Worm (Caenorhabditis elegans) whole organism, young adult: ENCODE results near the gene T04A6.1.
A peak's percentile ranks its signal among the peaks of the same experiment; 100 is the strongest.

Experiments
- B0261.1 ChIP-seq: sonication (generic microtip); optimal IDR thresholded peaks from 2 replicates; lab custom pipeline; 2016; ENCODE audit warnings: mild to moderate bottlenecking, missing genetic modification characterization, moderate library complexity, missing compliant biosample characterization
- C06A6.2 ChIP-seq: fragments of 200-800 bp; sonication (Bioruptor generic); conservative IDR thresholded peaks from 2 replicates; pipeline ENCODE4 v1.3.6; 2022; ENCODE audit warnings: missing genetic modification characterization, missing compliant biosample characterization
- F22D6.2 ChIP-seq: sonication (generic microtip); optimal IDR thresholded peaks from 2 replicates; lab custom pipeline; 2016; ENCODE audit warnings: mild to moderate bottlenecking, missing genetic modification characterization, missing compliant biosample characterization
- F23B12.7 ChIP-seq: sonication (generic microtip); optimal IDR thresholded peaks from 2 replicates; lab custom pipeline; 2017; ENCODE audit warnings: missing genetic modification characterization, mild to moderate bottlenecking, missing compliant biosample characterization, antibody characterized with exemption, moderate library complexity; ENCODE audit not compliant: insufficient read depth
- F37B4.10 ChIP-seq: fragments of 200-800 bp; sonication (Bioruptor generic); IDR thresholded peaks from 2 replicates; pipeline ENCODE4 v1.3.6; 2022; ENCODE audit warnings: missing genetic modification characterization, missing compliant biosample characterization
- F49E8.2 ChIP-seq: sonication (generic microtip); optimal IDR thresholded peaks from 3 replicates; lab custom pipeline; 2017; ENCODE audit warnings: missing genetic modification characterization, mild to moderate bottlenecking, missing compliant biosample characterization, antibody characterized with exemption, moderate library complexity; ENCODE audit not compliant: insufficient read depth
- F57C9.4 ChIP-seq: sonication (generic microtip); optimal IDR thresholded peaks from 2 replicates; lab custom pipeline; 2017; ENCODE audit warnings: mild to moderate bottlenecking, missing genetic modification characterization, missing compliant biosample characterization
- K11D2.4 ChIP-seq: fragments of 200-800 bp; sonication (Bioruptor generic); IDR thresholded peaks from 2 replicates; pipeline ENCODE4 v1.3.6; 2022; ENCODE audit warnings: missing genetic modification reagents, missing genetic modification characterization, missing compliant biosample characterization
- K12H6.12 ChIP-seq: fragments of 200-800 bp; sonication (Bioruptor generic); optimal IDR thresholded peaks from 2 replicates; lab custom pipeline; 2018; ENCODE audit warnings: mild to moderate bottlenecking, missing genetic modification characterization, missing compliant biosample characterization
- ZK185.1 ChIP-seq: sonication (generic microtip); optimal IDR thresholded peaks from 2 replicates; lab custom pipeline; 2016; ENCODE audit warnings: mild to moderate bottlenecking, missing genetic modification characterization, missing compliant biosample characterization; ENCODE audit not compliant: poor library complexity, severe bottlenecking
- attf-5 ChIP-seq: fragments of 200-800 bp; sonication (Bioruptor generic); optimal IDR thresholded peaks from 2 replicates; lab custom pipeline; 2018; ENCODE audit warnings: mild to moderate bottlenecking, missing genetic modification characterization, missing compliant biosample characterization
- attf-6 ChIP-seq: fragments of 200-800 bp; sonication (Bioruptor generic); IDR thresholded peaks from 2 replicates; pipeline ENCODE4 v1.3.6; 2022; ENCODE audit warnings: missing genetic modification reagents, missing genetic modification characterization, missing compliant biosample characterization
- cebp-1 ChIP-seq, 2 experiments: fragments of 200-800 bp in 1 of 2; sonication (Bioruptor generic) in 1 of 2; sonication (generic microtip) in 1 of 2; IDR thresholded peaks in 1 of 2; optimal IDR thresholded peaks in 1 of 2; 2 replicates each; pipeline versions ENCODE4 v1.3.6 to Lab custom; 2017 to 2022; ENCODE audit warnings: missing compliant biosample characterization in 2 of 2, missing genetic modification characterization in 2 of 2, mild to moderate bottlenecking in 1 of 2, missing genetic modification reagents in 1 of 2, moderate library complexity in 1 of 2
- ceh-27 ChIP-seq: fragments of 200-800 bp; sonication (Bioruptor generic); optimal IDR thresholded peaks from 2 replicates; lab custom pipeline; 2018; ENCODE audit warnings: mild to moderate bottlenecking, missing genetic modification characterization, moderate library complexity, missing compliant biosample characterization
- chd-7 ChIP-seq: sonication (generic microtip); optimal IDR thresholded peaks from 2 replicates; lab custom pipeline; 2016; ENCODE audit warnings: mild to moderate bottlenecking, missing genetic modification characterization, moderate library complexity, missing compliant biosample characterization
- die-1 ChIP-seq: sonication (generic microtip); optimal IDR thresholded peaks from 2 replicates; lab custom pipeline; 2016; ENCODE audit warnings: missing genotype, mild to moderate bottlenecking, missing genetic modification characterization, missing compliant biosample characterization
- dox-1 ChIP-seq: fragments of 200-800 bp; sonication (Bioruptor generic); IDR thresholded peaks from 2 replicates; pipeline ENCODE4 v1.3.6; 2022; ENCODE audit warnings: missing genetic modification reagents, missing genetic modification characterization, missing compliant biosample characterization
- egrh-3 ChIP-seq: fragments of 200-800 bp; sonication (Bioruptor generic); IDR thresholded peaks from 2 replicates; pipeline ENCODE4 v1.3.6; 2022; ENCODE audit warnings: missing genetic modification reagents, missing genetic modification characterization, missing compliant biosample characterization
- gei-17 ChIP-seq: fragments of 200-800 bp; sonication (Bioruptor generic); optimal IDR thresholded peaks from 2 replicates; lab custom pipeline; 2018; ENCODE audit warnings: mild to moderate bottlenecking, missing genetic modification characterization, missing compliant biosample characterization
- hlh-26 ChIP-seq: fragments of 200-800 bp; sonication (Bioruptor generic); conservative IDR thresholded peaks from 2 replicates; pipeline ENCODE4 v1.3.6; 2022; ENCODE audit warnings: missing genetic modification reagents, missing genetic modification characterization, missing compliant biosample characterization
- hmg-1.2 ChIP-seq: fragments of 200-800 bp; sonication (Bioruptor generic); IDR thresholded peaks from 2 replicates; pipeline ENCODE4 v1.3.6; 2022; ENCODE audit warnings: missing genetic modification reagents, missing genetic modification characterization, missing compliant biosample characterization
- lir-1 ChIP-seq: fragments of 200-800 bp; sonication (Bioruptor generic); conservative IDR thresholded peaks from 2 replicates; pipeline ENCODE4 v1.3.6; 2022; ENCODE audit warnings: missing genetic modification reagents, missing genetic modification characterization, missing compliant biosample characterization
- lsy-27 ChIP-seq: sonication (generic microtip); optimal IDR thresholded peaks from 2 replicates; lab custom pipeline; 2017; ENCODE audit warnings: missing genetic modification characterization, mild to moderate bottlenecking, missing compliant biosample characterization, antibody characterized with exemption, missing genotype, borderline replicate concordance; ENCODE audit not compliant: insufficient read depth
- madf-10 ChIP-seq: sonication (generic microtip); optimal IDR thresholded peaks from 2 replicates; lab custom pipeline; 2016; ENCODE audit warnings: mild to moderate bottlenecking, missing genetic modification characterization, missing compliant biosample characterization
- mcd-1 ChIP-seq: fragments of 200-800 bp; sonication (Bioruptor generic); IDR thresholded peaks from 2 replicates; pipeline ENCODE4 v1.3.6; 2022; ENCODE audit warnings: missing genetic modification reagents, missing genetic modification characterization, missing compliant biosample characterization
- mes-4 ChIP-seq: sonication (generic microtip); optimal IDR thresholded peaks from 2 replicates; lab custom pipeline; 2016; ENCODE audit warnings: missing genotype, missing genetic modification characterization, missing compliant biosample characterization
- nfya-2 ChIP-seq: fragments of 200-800 bp; sonication (Bioruptor generic); IDR thresholded peaks from 2 replicates; pipeline ENCODE4 v1.3.6; 2022; ENCODE audit warnings: missing genetic modification reagents, missing genetic modification characterization, missing compliant biosample characterization
- nfyb-1 ChIP-seq: fragments of 200-800 bp; sonication (Bioruptor generic); IDR thresholded peaks from 2 replicates; pipeline ENCODE4 v1.3.6; 2022; ENCODE audit warnings: missing genetic modification reagents, missing genetic modification characterization, missing compliant biosample characterization
- repo-1 ChIP-seq: sonication (generic microtip); optimal IDR thresholded peaks from 2 replicates; lab custom pipeline; 2017; ENCODE audit warnings: mild to moderate bottlenecking, missing genetic modification characterization, missing compliant biosample characterization
- sdz-38 ChIP-seq: sonication (generic microtip); optimal IDR thresholded peaks from 2 replicates; lab custom pipeline; 2016; ENCODE audit warnings: missing genotype, missing genetic modification characterization, missing compliant biosample characterization
- snpc-1.1 ChIP-seq: sonication (generic microtip); optimal IDR thresholded peaks from 2 replicates; lab custom pipeline; 2017; ENCODE audit warnings: missing genetic modification characterization, mild to moderate bottlenecking, missing compliant biosample characterization, antibody characterized with exemption, moderate library complexity, missing genotype, missing genetic modification reagents; ENCODE audit not compliant: insufficient read depth
- unc-130 ChIP-seq: sonication (generic microtip); optimal IDR thresholded peaks from 2 replicates; lab custom pipeline; 2016; ENCODE audit warnings: missing genetic modification reagents, missing genetic modification characterization, missing compliant biosample characterization
- zfh-2 ChIP-seq: fragments of 200-800 bp; sonication (Bioruptor generic); conservative IDR thresholded peaks from 2 replicates; pipeline ENCODE4 v1.3.6; 2022; ENCODE audit warnings: missing genetic modification reagents, missing genetic modification characterization, missing compliant biosample characterization
- zim-3 ChIP-seq: sonication (generic microtip); optimal IDR thresholded peaks from 2 replicates; lab custom pipeline; 2017; ENCODE audit warnings: mild to moderate bottlenecking, missing genetic modification characterization, moderate library complexity, missing compliant biosample characterization
- ztf-18 ChIP-seq: sonication (generic microtip); optimal IDR thresholded peaks from 2 replicates; lab custom pipeline; 2016; ENCODE audit warnings: missing genotype, mild to moderate bottlenecking, missing genetic modification characterization, missing compliant biosample characterization
- ztf-25 ChIP-seq: fragments of 200-800 bp; sonication (Bioruptor generic); IDR thresholded peaks from 2 replicates; pipeline ENCODE4 v1.3.6; 2022; ENCODE audit warnings: missing genetic modification reagents, missing genetic modification characterization, missing compliant biosample characterization
- ztf-28 ChIP-seq: fragments of 200-800 bp; sonication (Bioruptor generic); IDR thresholded peaks from 2 replicates; pipeline ENCODE4 v1.3.6; 2022; ENCODE audit warnings: missing genetic modification reagents, missing genetic modification characterization, missing compliant biosample characterization
- ztf-6 ChIP-seq: fragments of 200-800 bp; sonication (Bioruptor generic); IDR thresholded peaks from 2 replicates; pipeline ENCODE4 v1.3.6; 2022; ENCODE audit warnings: missing genetic modification reagents, missing genetic modification characterization, missing compliant biosample characterization

The T04A6.1 gene

DNA sequence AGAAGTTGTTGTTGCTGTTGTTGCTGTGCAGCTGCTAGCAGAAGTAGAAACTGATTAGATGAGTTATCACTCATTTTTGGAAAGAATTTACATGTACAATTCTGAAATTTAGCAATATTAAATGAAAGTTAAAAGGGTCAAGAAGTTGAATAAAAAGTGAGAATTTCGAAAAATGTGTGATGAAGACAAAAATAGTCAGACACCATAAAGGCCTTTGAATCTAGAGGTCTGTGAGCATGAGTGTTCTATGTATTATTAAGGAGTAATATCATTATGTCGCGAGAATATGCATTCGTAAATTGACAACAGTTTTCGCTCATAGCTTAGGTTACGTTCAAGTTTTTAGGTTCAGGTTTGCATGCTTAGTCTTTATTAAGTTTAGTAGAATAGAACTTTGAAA, 39.6 kb downstream of the T04A6.1 start, which contains the start of gene baz-2:
Gene baz-2, minus strand, starts transcription at position 101 of the 400 bp plus-strand sequence.
- TF ChIP-seq F57C9.4 (no peak), B0261.1 (tag; lab: Kevin White, UChicago) (no peak), lir-1 (GFP tag; lab: Robert Waterston, UW) (no peak), unc-130 (GFP tag; lab: Kevin White, UChicago) (no peak), snpc-1.1 (tag; lab: Kevin White, UChicago) (no peak)

DNA sequence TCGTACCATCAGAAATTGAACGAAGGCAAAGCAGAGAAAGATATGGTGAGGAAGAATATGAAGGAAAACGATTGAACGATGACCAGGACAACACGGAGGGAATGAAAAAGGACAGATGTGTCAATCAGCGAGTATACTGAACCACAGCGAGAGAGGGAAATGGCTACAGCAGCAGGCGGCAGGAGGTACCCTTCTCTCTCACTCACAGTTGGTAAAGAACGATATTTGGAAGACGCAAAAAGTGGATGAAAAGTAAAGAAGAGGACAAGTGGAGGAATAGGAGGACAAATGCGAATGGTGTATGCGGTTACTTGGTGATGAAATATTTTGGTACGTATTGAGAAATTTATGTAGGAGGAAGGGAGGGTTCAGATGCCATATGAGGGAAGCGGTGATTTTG, 40.1 kb downstream of the T04A6.1 start, which contains the start of gene ZK783.7:
Gene ZK783.7, plus strand, starts transcription at position 246 of the 400 bp plus-strand sequence.
- TF ChIP-seq cebp-1 (GFP tag; IDR thresholded peaks at IDR 0.05; lab: Robert Waterston, UW) (no peak), cebp-1 (tag; optimal IDR thresholded peaks at IDR 0.05; lab: Kevin White, UChicago) (no peak), mes-4 (no peak), F22D6.2 (tag; lab: Kevin White, UChicago) (no peak), zim-3 (tag; lab: Kevin White, UChicago) (no peak), ztf-25 (GFP tag; lab: Robert Waterston, UW) (no peak), die-1 (tag; lab: Kevin White, UChicago) (no peak), ceh-27 (no peak), C06A6.2 (GFP tag; lab: Robert Waterston, UW) (no peak), lir-1 (GFP tag; lab: Robert Waterston, UW) (no peak), F49E8.2 (no peak), repo-1 (tag; lab: Kevin White, UChicago) (no peak), lsy-27 (tag; lab: Kevin White, UChicago) (no peak), ztf-6 (GFP tag; lab: Robert Waterston, UW) (no peak), F23B12.7 (no peak), hlh-26 (GFP tag; lab: Robert Waterston, UW) (no peak), dox-1 (GFP tag; lab: Robert Waterston, UW) (no peak), ZK185.1 (tag; lab: Kevin White, UChicago) (no peak), sdz-38 (tag; lab: Kevin White, UChicago) (no peak), ztf-28 (GFP tag; lab: Robert Waterston, UW) (no peak), zfh-2 (no peak)

DNA sequence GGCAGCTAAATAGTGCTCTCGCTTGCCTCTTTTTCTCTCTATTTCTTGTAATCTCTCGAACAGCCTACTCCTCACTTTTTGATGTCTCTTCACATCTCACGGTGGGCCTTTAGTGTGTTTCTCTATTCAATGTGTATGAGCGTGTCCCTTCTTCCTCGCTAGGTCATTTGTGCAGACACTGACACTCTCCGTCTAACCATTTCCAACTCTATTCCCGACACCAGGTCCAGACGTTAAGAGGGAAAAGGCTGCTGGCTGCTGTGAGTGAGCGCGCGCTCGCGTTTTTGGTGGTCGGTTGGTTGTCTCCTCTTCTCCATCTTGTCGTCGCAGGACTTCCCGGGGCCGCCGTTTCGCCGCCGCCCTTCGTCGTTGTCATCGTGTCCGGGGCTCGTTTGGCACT, 43.1 kb downstream of the T04A6.1 start:
- peak; percentile 49 for TF ChIP-seq ceh-27
- no peak for TF ChIP-seq gei-17 (GFP tag; lab: Kevin White, UChicago)
- TF ChIP-seq ztf-18 (tag; lab: Kevin White, UChicago) = peak; percentile 6
- TF ChIP-seq attf-6 (GFP tag; lab: Robert Waterston, UW) = no peak
- 0 out of 2 replicates have a peak, but pooled peaks have one; percentile 11 for TF ChIP-seq F37B4.10 (GFP tag; lab: Robert Waterston, UW)
- 0 out of 2 replicates have a peak, but pooled peaks have one; percentile 8 for TF ChIP-seq nfyb-1 (GFP tag; lab: Robert Waterston, UW)
- no peak for TF ChIP-seq sdz-38 (tag; lab: Kevin White, UChicago)
- no peak for TF ChIP-seq zim-3 (tag; lab: Kevin White, UChicago)
- TF ChIP-seq zfh-2 = peak; percentile 96
- TF ChIP-seq chd-7 (tag; lab: Kevin White, UChicago) = peak; percentile 41
- peak; percentile 75; the same call in 1 of the 2 replicates for TF ChIP-seq egrh-3 (GFP tag; lab: Robert Waterston, UW)
- 0 out of 2 replicates have a peak, but pooled peaks have one; percentile 15 for TF ChIP-seq mcd-1 (GFP tag; lab: Robert Waterston, UW)
- TF ChIP-seq K12H6.12 (tag; lab: Kevin White, UChicago) = peak; percentile 78
- no peak for TF ChIP-seq nfya-2 (GFP tag; lab: Robert Waterston, UW)
- peak; percentile 48; the same call in 1 of the 2 replicates for TF ChIP-seq hmg-1.2 (GFP tag; lab: Robert Waterston, UW)
- peak; percentile 41; the same call in 1 of the 2 replicates for TF ChIP-seq K11D2.4 (GFP tag; lab: Robert Waterston, UW)
- TF ChIP-seq attf-5 (GFP tag; lab: Kevin White, UChicago) = peak; percentile 25
- TF ChIP-seq madf-10 (tag; lab: Kevin White, UChicago) = peak; percentile 12
